Fruit fly (Drosophila melanogaster): Measurements from ENCODE around the gene CG31815.

DNA sequence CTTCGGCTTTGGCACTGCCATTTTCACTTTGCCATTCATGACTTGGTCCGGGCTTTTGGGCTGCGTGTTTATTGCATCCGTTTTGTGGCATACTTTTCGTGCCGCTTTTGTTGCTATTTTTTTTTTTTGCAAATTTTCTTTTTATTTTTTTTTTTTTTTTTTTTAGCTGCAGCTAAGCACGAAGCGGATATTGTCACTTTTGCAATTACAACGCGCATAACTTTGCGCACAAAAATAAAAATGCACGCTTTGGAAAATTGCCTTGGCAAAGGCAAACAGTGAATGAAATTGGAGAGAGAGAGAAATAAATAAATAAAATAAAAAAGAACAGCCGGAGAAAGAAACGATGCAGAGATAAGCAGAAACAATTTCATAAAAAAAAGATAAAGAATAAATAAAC, 35.2 kb downstream of the CG31815 start:
- TF ChIP-seq cnc (optimal IDR thresholded peaks at IDR 0.05) = no peak
- TF ChIP-seq Mnt (GFP tag; optimal IDR thresholded peaks at IDR 0.05) = no peak
- TF ChIP-seq kay (GFP tag; ENCODE audit: borderline replicate concordance) = no peak
- no peak for TF ChIP-seq pad (GFP tag; optimal IDR thresholded peaks at IDR 0.05)

All from whole organism, adult.